Worm (Caenorhabditis elegans) whole organism, L2 larva: ENCODE results near the gene F35E8.13.

ENCODE experiments used
- C34F6.9 ChIP-seq: fragments of 150-350 bp; optimal IDR thresholded peaks from 2 replicates; lab custom pipeline; 2014; ENCODE audit warnings: missing biosample characterization, missing genetic modification characterization
- R02D3.7 ChIP-seq: fragments of 150-350 bp; optimal IDR thresholded peaks from 2 replicates; lab custom pipeline; 2014; ENCODE audit warnings: missing biosample characterization, missing genetic modification characterization
- Y55F3AM.14 ChIP-seq: fragments of 200-800 bp; sonication (Bioruptor generic); optimal IDR thresholded peaks from 2 replicates; lab custom pipeline; 2018; ENCODE audit warnings: mild to moderate bottlenecking, missing genetic modification characterization, missing compliant biosample characterization
- aly-2 ChIP-seq: fragments of 150-350 bp; optimal IDR thresholded peaks from 2 replicates; lab custom pipeline; 2014; ENCODE audit warnings: missing biosample characterization, missing genetic modification characterization
- ama-1 ChIP-seq: fragments of 150-350 bp; optimal IDR thresholded peaks from 2 replicates; lab custom pipeline; 2018; ENCODE audit warnings: inconsistent platforms
- ceh-16 ChIP-seq: fragments of 150-350 bp; optimal IDR thresholded peaks from 2 replicates; lab custom pipeline; 2014; ENCODE audit warnings: missing biosample characterization, missing genetic modification characterization
- ceh-82 ChIP-seq: fragments of 150-350 bp; optimal IDR thresholded peaks from 2 replicates; lab custom pipeline; 2014; ENCODE audit warnings: missing biosample characterization, missing genetic modification characterization
- crh-2 ChIP-seq: sonication (generic microtip); optimal IDR thresholded peaks from 2 replicates; lab custom pipeline; 2017; ENCODE audit warnings: missing biosample characterization, missing genetic modification characterization
- dmd-4 ChIP-seq: sonication (generic microtip); optimal IDR thresholded peaks from 2 replicates; lab custom pipeline; 2017; ENCODE audit warnings: missing biosample characterization, missing genetic modification characterization
- elt-1 ChIP-seq: fragments of 150-350 bp; optimal IDR thresholded peaks from 2 replicates; lab custom pipeline; 2014; ENCODE audit warnings: missing biosample characterization, missing genetic modification characterization
- gmeb-1 ChIP-seq: fragments of 150-350 bp; optimal IDR thresholded peaks from 2 replicates; lab custom pipeline; 2014; ENCODE audit warnings: missing biosample characterization, missing genetic modification characterization
- lin-13 ChIP-seq: fragments of 150-350 bp; optimal IDR thresholded peaks from 2 replicates; lab custom pipeline; 2014; ENCODE audit warnings: missing biosample characterization, missing genetic modification reagents, missing genetic modification characterization
- lin-39 ChIP-seq: fragments of 150-350 bp; optimal IDR thresholded peaks from 2 replicates; lab custom pipeline; 2014; ENCODE audit warnings: missing biosample characterization, missing genetic modification reagents, missing genetic modification characterization
- lsy-2 ChIP-seq, 2 experiments: fragments of 150-350 bp in 1 of 2; sonication (generic microtip) in 1 of 2; optimal IDR thresholded peaks; 2 replicates each; lab custom pipeline; 2014 to 2017; ENCODE audit warnings: missing biosample characterization in 2 of 2, missing genetic modification characterization in 2 of 2
- mdl-1 ChIP-seq, 2 experiments: fragments of 150-350 bp in 1 of 2; sonication (generic microtip) in 1 of 2; optimal IDR thresholded peaks; 2 replicates each; lab custom pipeline; 2017; ENCODE audit warnings: missing biosample characterization in 2 of 2, missing genetic modification characterization in 2 of 2
- nhr-10 ChIP-seq: sonication (generic microtip); optimal IDR thresholded peaks from 2 replicates; lab custom pipeline; 2017; ENCODE audit warnings: missing biosample characterization, missing genetic modification characterization
- nhr-11 ChIP-seq: fragments of 150-350 bp; optimal IDR thresholded peaks from 2 replicates; lab custom pipeline; 2014; ENCODE audit warnings: missing biosample characterization, missing genetic modification characterization
- nhr-12 ChIP-seq: fragments of 150-350 bp; optimal IDR thresholded peaks from 2 replicates; lab custom pipeline; 2014; ENCODE audit warnings: missing biosample characterization, missing genetic modification characterization
- nhr-129 ChIP-seq: fragments of 150-350 bp; optimal IDR thresholded peaks from 2 replicates; lab custom pipeline; 2014; ENCODE audit warnings: missing biosample characterization, missing genetic modification characterization
- nhr-21 ChIP-seq: fragments of 150-350 bp; optimal IDR thresholded peaks from 2 replicates; lab custom pipeline; 2014; ENCODE audit warnings: missing biosample characterization, missing genetic modification characterization
- nhr-237 ChIP-seq: fragments of 150-350 bp; optimal IDR thresholded peaks from 2 replicates; lab custom pipeline; 2014; ENCODE audit warnings: missing biosample characterization, missing genetic modification characterization
- nhr-25 ChIP-seq: fragments of 150-350 bp; sonication (generic microtip); optimal IDR thresholded peaks from 3 replicates; lab custom pipeline; 2014; ENCODE audit warnings: missing biosample characterization, missing genetic modification characterization
- nhr-6 ChIP-seq: fragments of 150-350 bp; optimal IDR thresholded peaks from 2 replicates; lab custom pipeline; 2014; ENCODE audit warnings: missing biosample characterization, missing genetic modification characterization
- nhr-77 ChIP-seq: fragments of 150-350 bp; optimal IDR thresholded peaks from 2 replicates; lab custom pipeline; 2014; ENCODE audit warnings: missing biosample characterization, missing genetic modification characterization
- peb-1 ChIP-seq: fragments of 150-350 bp; optimal IDR thresholded peaks from 2 replicates; lab custom pipeline; 2014; ENCODE audit warnings: missing biosample characterization, missing genetic modification characterization
- sem-4 ChIP-seq: fragments of 150-350 bp; optimal IDR thresholded peaks from 2 replicates; lab custom pipeline; 2014; ENCODE audit warnings: missing biosample characterization, missing genetic modification reagents, missing genetic modification characterization
- skn-1 ChIP-seq: sonication (generic microtip); optimal IDR thresholded peaks from 2 replicates; lab custom pipeline; 2017; ENCODE audit warnings: missing biosample characterization, missing genetic modification characterization
- sma-3 ChIP-seq: sonication (generic microtip); optimal IDR thresholded peaks from 2 replicates; lab custom pipeline; 2016; ENCODE audit warnings: missing genetic modification reagents, missing genetic modification characterization, missing compliant biosample characterization
- sma-9 ChIP-seq, 2 experiments: fragments of 150-350 bp in 1 of 2; sonication (generic microtip) in 1 of 2; optimal IDR thresholded peaks; 2 replicates each; lab custom pipeline; 2014 to 2016; ENCODE audit warnings: missing genetic modification characterization in 2 of 2, mild to moderate bottlenecking in 1 of 2, missing biosample characterization in 1 of 2, missing compliant biosample characterization in 1 of 2, missing genetic modification reagents in 1 of 2, moderate library complexity in 1 of 2
- snpc-4 ChIP-seq: fragments of 150-350 bp; optimal IDR thresholded peaks from 2 replicates; lab custom pipeline; 2014; ENCODE audit warnings: missing biosample characterization, missing genetic modification characterization
- unc-39 ChIP-seq: fragments of 150-350 bp; optimal IDR thresholded peaks from 2 replicates; lab custom pipeline; 2014; ENCODE audit warnings: missing biosample characterization, missing genetic modification characterization
- zag-1 ChIP-seq: fragments of 150-350 bp; optimal IDR thresholded peaks from 2 replicates; lab custom pipeline; 2014; ENCODE audit warnings: missing biosample characterization, missing genetic modification characterization
- ztf-1 ChIP-seq: fragments of 200-800 bp; sonication (Bioruptor generic); conservative IDR thresholded peaks from 2 replicates; pipeline ENCODE4 v1.3.6; 2022; ENCODE audit warnings: missing genetic modification characterization, missing compliant biosample characterization
- ztf-11 ChIP-seq: sonication (generic microtip); optimal IDR thresholded peaks from 2 replicates; lab custom pipeline; 2017; ENCODE audit warnings: missing biosample characterization, missing genetic modification characterization
- ztf-4 ChIP-seq: fragments of 150-350 bp; optimal IDR thresholded peaks from 2 replicates; lab custom pipeline; 2014; ENCODE audit warnings: missing biosample characterization, missing genetic modification characterization

Gene F35E8.13

DNA sequence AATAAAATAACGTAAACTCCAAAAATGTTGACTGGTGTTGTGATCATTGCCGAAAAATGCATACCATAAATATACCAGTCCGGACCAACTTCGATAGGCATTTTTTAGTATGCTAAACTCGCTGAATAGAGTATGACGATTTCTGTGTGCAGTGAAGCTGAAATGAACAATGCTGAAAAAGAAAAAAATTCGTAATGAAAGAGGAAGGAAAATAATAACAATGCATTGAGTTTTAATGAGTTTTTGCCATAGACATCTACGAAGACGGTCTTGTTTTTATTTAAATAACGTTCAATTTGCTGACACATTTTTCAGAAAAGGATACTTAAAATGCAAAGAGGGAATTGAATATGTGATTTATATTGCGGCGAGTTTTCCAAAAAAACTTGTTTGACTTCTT is 44.5 kb downstream of the F35E8.13 start, which contains the start of gene sri-1:
sri-1 (minus strand) TSS at position 101 of the 400 bp plus-strand sequence.
- TF ChIP-seq unc-39 (no peak), ama-1 (lab: Kevin White, UChicago) (no peak), elt-1 (tag; lab: Kevin White, UChicago) (no peak), Y55F3AM.14 (GFP tag; lab: Kevin White, UChicago) (no peak), sma-3 (GFP tag; lab: Kevin White, UChicago) (no peak), ceh-82 (no peak), mdl-1 (tag; optimal IDR thresholded peaks at IDR 0.05; lab: Kevin White, UChicago) (no peak), sem-4 (no peak)
- TF ChIP-seq, all 48 proteins: peak for 0

DNA sequence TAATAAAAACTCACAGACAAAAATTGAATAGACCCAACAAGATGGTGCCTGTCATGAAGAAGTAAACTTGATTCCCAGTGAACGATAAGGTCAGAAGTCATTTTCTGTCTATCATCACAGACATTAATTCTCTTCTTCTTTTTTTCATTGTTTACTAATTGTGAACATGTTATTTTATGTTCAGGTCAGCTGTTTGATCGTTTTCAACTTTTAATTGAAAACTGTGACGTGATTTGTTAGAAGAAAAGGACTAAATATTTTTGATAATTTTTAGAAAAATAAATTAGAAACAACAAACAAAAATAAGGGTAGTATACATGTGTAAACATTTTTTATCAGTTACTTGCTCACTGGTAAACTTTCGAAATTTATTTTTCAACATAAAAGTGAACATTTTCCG is 46.6 kb downstream of the F35E8.13 start, which contains the start of gene F36G9.7:
F36G9.7 (minus strand) TSS at position 101 of the 400 bp plus-strand sequence.
- no peak for TF ChIP-seq nhr-77 (tag; lab: Kevin White, UChicago)
- no peak for TF ChIP-seq sma-3 (GFP tag; lab: Kevin White, UChicago)
- no peak for TF ChIP-seq nhr-25 (tag; lab: Kevin White, UChicago)
- no peak for TF ChIP-seq ztf-4 (tag; lab: Kevin White, UChicago)
- no peak for TF ChIP-seq skn-1 (tag; lab: Kevin White, UChicago)
- TF ChIP-seq aly-2 (tag; lab: Kevin White, UChicago): no peak
- TF ChIP-seq zag-1: no peak
- no peak for TF ChIP-seq ceh-82
- TF ChIP-seq lin-13 (GFP tag; lab: Kevin White, UChicago): no peak

DNA sequence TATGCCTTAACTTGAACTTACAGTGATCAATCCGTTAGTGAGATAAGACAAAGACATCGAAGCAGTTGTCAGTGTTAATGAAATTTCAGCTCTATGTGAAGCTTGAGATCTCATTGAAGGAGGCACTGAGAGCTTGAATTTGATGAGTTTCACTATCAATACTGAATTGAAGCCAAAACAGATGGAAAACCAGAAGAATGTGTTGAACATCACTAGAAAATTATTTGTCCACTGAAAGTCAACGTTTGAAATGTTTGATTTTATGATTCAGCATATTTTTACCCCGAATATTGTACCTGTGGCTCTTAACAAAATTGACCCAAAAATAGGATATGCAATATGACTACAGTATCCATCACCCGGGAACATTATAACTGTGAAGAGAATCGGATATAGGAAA is 47.7 kb downstream of the F35E8.13 start:
- TF ChIP-seq snpc-4 (tag; lab: Kevin White, UChicago) (no peak), ceh-16 (tag; lab: Kevin White, UChicago) (no peak)

DNA sequence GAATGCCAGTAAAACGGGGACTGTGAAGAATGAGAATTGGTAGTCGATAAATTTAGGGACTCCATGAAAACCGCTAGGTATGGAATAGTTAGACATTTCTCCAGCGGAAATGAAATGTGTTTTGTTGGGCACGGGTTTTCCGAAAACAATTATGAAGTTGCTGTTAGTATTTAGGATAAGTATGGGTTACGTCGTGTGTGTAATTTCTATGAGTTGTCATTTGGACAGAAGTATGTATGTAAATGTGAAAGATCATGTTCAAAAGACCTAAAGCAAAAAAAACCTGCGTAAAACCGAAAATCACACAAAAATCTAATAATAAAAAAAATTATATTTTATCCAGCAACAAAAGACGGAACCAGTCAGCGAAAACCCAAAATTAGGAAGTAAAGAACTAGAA is 49.4 kb downstream of the F35E8.13 start, which contains the start of gene sru-23:
sru-23 (minus strand) TSS at position 101 of the 400 bp plus-strand sequence.
- TF ChIP-seq R02D3.7 (no peak), peb-1 (tag; lab: Kevin White, UChicago) (no peak), zag-1 (no peak), nhr-6 (tag; lab: Kevin White, UChicago) (no peak), crh-2 (no peak), C34F6.9 (tag; lab: Kevin White, UChicago) (no peak), gmeb-1 (no peak), nhr-237 (tag; lab: Kevin White, UChicago) (no peak), nhr-10 (tag; lab: Kevin White, UChicago) (no peak), ceh-16 (tag; lab: Kevin White, UChicago) (no peak), nhr-11 (no peak), lin-13 (GFP tag; lab: Kevin White, UChicago) (no peak), ceh-82 (no peak), lin-39 (no peak), mdl-1 (tag; optimal IDR thresholded peaks at IDR 0.05; lab: Kevin White, UChicago) (no peak), ztf-1 (GFP tag; lab: Robert Waterston, UW) (no peak)

DNA sequence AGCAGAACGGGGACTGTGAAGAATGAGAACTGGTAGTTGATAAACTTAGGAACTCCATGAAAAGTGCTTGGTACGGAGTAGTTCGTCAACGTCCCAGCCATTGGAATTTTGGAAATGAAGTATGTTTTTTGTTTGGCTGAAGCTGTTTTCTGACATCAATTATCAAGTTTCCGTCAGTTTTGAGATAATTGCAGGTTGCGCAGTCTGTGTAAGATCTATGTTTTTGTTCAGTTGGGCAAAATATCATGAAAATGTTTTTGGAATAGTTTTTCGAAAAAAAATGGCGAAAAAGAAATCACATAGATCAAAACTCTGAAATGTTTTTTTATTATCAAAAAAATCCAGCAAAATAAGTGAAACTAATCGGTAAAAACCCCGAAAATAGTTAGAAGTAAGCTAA is 51.8 kb downstream of the F35E8.13 start, which contains the start of gene sru-22:
sru-22 (minus strand) TSS at position 101 of the 400 bp plus-strand sequence.
- TF ChIP-seq snpc-4 (tag; lab: Kevin White, UChicago) (no peak), sma-3 (GFP tag; lab: Kevin White, UChicago) (no peak), lsy-2 (tag; optimal IDR thresholded peaks at IDR 0.05; lab: Kevin White, UChicago) (no peak), nhr-21 (tag; lab: Kevin White, UChicago) (no peak), sma-9 (GFP tag; optimal IDR thresholded peaks at IDR 0.05; lab: Kevin White, UChicago) (no peak), sma-9 (tag; optimal IDR thresholded peaks at IDR 0.05; lab: Kevin White, UChicago) (no peak), unc-39 (no peak), C34F6.9 (tag; lab: Kevin White, UChicago) (no peak), ceh-16 (tag; lab: Kevin White, UChicago) (no peak), ama-1 (lab: Kevin White, UChicago) (no peak), ztf-4 (tag; lab: Kevin White, UChicago) (no peak), crh-2 (no peak), dmd-4 (tag; lab: Kevin White, UChicago) (no peak), nhr-12 (no peak), aly-2 (tag; lab: Kevin White, UChicago) (no peak), nhr-10 (tag; lab: Kevin White, UChicago) (no peak), nhr-129 (tag; lab: Kevin White, UChicago) (no peak), gmeb-1 (no peak), ztf-11 (tag; lab: Kevin White, UChicago) (no peak), skn-1 (tag; lab: Kevin White, UChicago) (no peak), elt-1 (tag; lab: Kevin White, UChicago) (no peak)
- TF ChIP-seq, all 48 proteins: peak for 0
